Fruit fly (Drosophila melanogaster) whole organism, embryonic: ENCODE data around the gene mrva.
A peak's percentile ranks its signal among the peaks of the same experiment; 100 is the strongest.

Experiments used
- Ada2b ChIP-seq: fragments of 200-800 bp; sonication (Bioruptor generic); IDR thresholded peaks from 2 replicates; pipeline ENCODE4 v1.3.6; 2022; ENCODE audit warnings: missing biosample characterization, missing genetic modification characterization
- B-H1 ChIP-seq: fragments of 200-800 bp; sonication (Bioruptor generic); IDR thresholded peaks from 3 replicates; pipeline ENCODE4 v1.3.6; 2022; ENCODE audit warnings: missing biosample characterization, missing genetic modification characterization
- BEAF-32 ChIP-seq: fragments of 200-800 bp; sonication (Bioruptor generic); optimal IDR thresholded peaks from 3 replicates; lab custom pipeline; 2017; ENCODE audit warnings: missing biosample characterization, missing genetic modification characterization, mild to moderate bottlenecking, moderate library complexity, missing genetic modification reagents
- CG11504 ChIP-seq: fragments of 200-800 bp; sonication (Bioruptor generic); optimal IDR thresholded peaks from 3 replicates; lab custom pipeline; 2019; ENCODE audit warnings: missing biosample characterization, mild to moderate bottlenecking, missing genetic modification characterization, moderate library complexity
- CG11560 ChIP-seq: fragments of 200-800 bp; sonication (Bioruptor generic); IDR thresholded peaks from 3 replicates; pipeline ENCODE4 v1.3.6; 2022; ENCODE audit warnings: missing biosample characterization, missing genetic modification characterization
- CG12236 ChIP-seq: fragments of 200-800 bp; sonication (Bioruptor generic); optimal IDR thresholded peaks from 2 replicates; lab custom pipeline; 2016; ENCODE audit warnings: missing biosample characterization, missing genetic modification characterization
- CG13296 ChIP-seq: fragments of 200-800 bp; sonication (Bioruptor generic); optimal IDR thresholded peaks from 3 replicates; lab custom pipeline; 2018; ENCODE audit warnings: missing biosample characterization, mild to moderate bottlenecking, missing genetic modification characterization
- CG1602 ChIP-seq: fragments of 200-800 bp; sonication (Bioruptor generic); optimal IDR thresholded peaks from 3 replicates; lab custom pipeline; 2016; ENCODE audit warnings: missing biosample characterization, missing genetic modification characterization
- CG17802 ChIP-seq: fragments of 200-800 bp; sonication (Bioruptor generic); optimal IDR thresholded peaks from 2 replicates; lab custom pipeline; 2018; ENCODE audit warnings: missing biosample characterization, mild to moderate bottlenecking, missing genetic modification characterization, moderate library complexity
- CG17829 ChIP-seq: fragments of 200-800 bp; optimal IDR thresholded peaks from 2 replicates; lab custom pipeline; 2019; ENCODE audit warnings: missing biosample characterization, mild to moderate bottlenecking, missing genetic modification characterization, moderate library complexity
- CG1832 ChIP-seq: fragments of 200-800 bp; sonication (Bioruptor generic); optimal IDR thresholded peaks from 2 replicates; lab custom pipeline; 2017; ENCODE audit warnings: missing biosample characterization, mild to moderate bottlenecking, missing genetic modification characterization, inconsistent platforms
- CG18599 ChIP-seq: fragments of 200-800 bp; sonication (Bioruptor generic); optimal IDR thresholded peaks from 3 replicates; lab custom pipeline; 2017; ENCODE audit warnings: missing biosample characterization, missing genetic modification characterization, mild to moderate bottlenecking, moderate library complexity, missing genetic modification reagents
- CG2678 ChIP-seq: fragments of 200-800 bp; sonication (Bioruptor generic); optimal IDR thresholded peaks from 3 replicates; lab custom pipeline; 2019; ENCODE audit warnings: missing biosample characterization, mild to moderate bottlenecking, missing genetic modification characterization, moderate library complexity
- CG30403 ChIP-seq: fragments of 200-800 bp; sonication (Bioruptor generic); optimal IDR thresholded peaks from 3 replicates; lab custom pipeline; 2016; ENCODE audit warnings: missing biosample characterization, missing genetic modification characterization
- CG31224 ChIP-seq: fragments of 200-800 bp; sonication (Bioruptor generic); IDR thresholded peaks from 2 replicates; pipeline ENCODE4 v1.3.6; 2022; ENCODE audit warnings: missing biosample characterization, missing genetic modification characterization
- CG31441 ChIP-seq: fragments of 200-800 bp; sonication (Bioruptor generic); IDR thresholded peaks from 2 replicates; pipeline ENCODE4 v1.3.6; 2022; ENCODE audit warnings: missing biosample characterization, missing genetic modification characterization
- CG3163 ChIP-seq: fragments of 200-800 bp; sonication (Bioruptor generic); optimal IDR thresholded peaks from 3 replicates; lab custom pipeline; 2016; ENCODE audit warnings: missing biosample characterization, missing genetic modification characterization
- CG3726 ChIP-seq: fragments of 200-800 bp; sonication (Bioruptor generic); IDR thresholded peaks from 3 replicates; pipeline ENCODE4, ENCODE4 v1.3.6; 2022; ENCODE audit warnings: missing biosample characterization, missing genetic modification characterization
- CG5245 ChIP-seq: fragments of 200-800 bp; sonication (Bioruptor generic); optimal IDR thresholded peaks from 3 replicates; lab custom pipeline; 2016; ENCODE audit warnings: missing biosample characterization, missing genetic modification characterization
- CG6272 ChIP-seq: fragments of 200-800 bp; sonication (Bioruptor generic); IDR thresholded peaks from 2 replicates; pipeline ENCODE4 v1.3.6; 2022; ENCODE audit warnings: missing biosample characterization, missing genetic modification characterization
- CG6765 ChIP-seq: fragments of 200-800 bp; sonication (Bioruptor generic); optimal IDR thresholded peaks from 3 replicates; lab custom pipeline; 2017; ENCODE audit warnings: missing biosample characterization, mild to moderate bottlenecking, missing genetic modification characterization
- CG7556 ChIP-seq: fragments of 200-800 bp; sonication (Bioruptor generic); optimal IDR thresholded peaks from 2 replicates; lab custom pipeline; 2017; ENCODE audit warnings: missing biosample characterization, mild to moderate bottlenecking, missing genetic modification characterization
- Dad ChIP-seq: fragments of 200-800 bp; sonication (Bioruptor generic); optimal IDR thresholded peaks from 3 replicates; lab custom pipeline; 2016; ENCODE audit warnings: missing biosample characterization, missing genetic modification characterization
- Deaf1 ChIP-seq: fragments of 200-800 bp; optimal IDR thresholded peaks from 3 replicates; lab custom pipeline; 2019; ENCODE audit warnings: missing biosample characterization, mild to moderate bottlenecking, missing genetic modification characterization, moderate library complexity
- Ets65A ChIP-seq: fragments of 200-800 bp; sonication (Bioruptor generic); peaks from one replicate; lab custom pipeline; 2016; ENCODE audit warnings: missing biosample characterization, missing genetic modification characterization
- Ets97D ChIP-seq: fragments of 200-800 bp; sonication (Bioruptor generic); optimal IDR thresholded peaks from 3 replicates; lab custom pipeline; 2016; ENCODE audit warnings: missing biosample characterization, missing genetic modification characterization
- Fer1 ChIP-seq: fragments of 200-800 bp; sonication (Bioruptor generic); optimal IDR thresholded peaks from 2 replicates; lab custom pipeline; 2017; ENCODE audit warnings: missing biosample characterization, mild to moderate bottlenecking, missing genetic modification characterization
- H2.0 ChIP-seq: fragments of 200-800 bp; sonication (Bioruptor generic); IDR thresholded peaks from 2 replicates; pipeline ENCODE4 v1.3.6; 2022; ENCODE audit warnings: missing biosample characterization, missing genetic modification characterization
- HmgZ ChIP-seq: fragments of 200-800 bp; sonication (Bioruptor generic); optimal IDR thresholded peaks from 2 replicates; lab custom pipeline; 2018; ENCODE audit warnings: missing biosample characterization, mild to moderate bottlenecking, missing genetic modification characterization
- Hr51 ChIP-seq, 2 experiments: fragments of 200-800 bp; sonication (Bioruptor generic); optimal IDR thresholded peaks; 2 replicates in 1 of 2; 3 replicates in 1 of 2; lab custom pipeline; 2016 to 2018; ENCODE audit warnings: missing biosample characterization in 2 of 2, missing genetic modification characterization in 2 of 2, mild to moderate bottlenecking in 1 of 2, moderate library complexity in 1 of 2
- MBD-R2 ChIP-seq: fragments of 200-800 bp; sonication (Bioruptor generic); IDR thresholded peaks from 2 replicates; pipeline ENCODE4 v1.3.6; 2022; ENCODE audit warnings: missing biosample characterization, missing genetic modification characterization
- Sox100B ChIP-seq: fragments of 200-800 bp; sonication (Bioruptor generic); optimal IDR thresholded peaks from 3 replicates; lab custom pipeline; 2018; ENCODE audit warnings: missing biosample characterization, mild to moderate bottlenecking, missing genetic modification characterization
- Sox102F ChIP-seq: fragments of 200-800 bp; sonication (Bioruptor generic); optimal IDR thresholded peaks from 2 replicates; lab custom pipeline; 2018; ENCODE audit warnings: missing biosample characterization, mild to moderate bottlenecking, missing genetic modification characterization, moderate library complexity
- Taf1 ChIP-seq: fragments of 200-800 bp; sonication (Bioruptor generic); IDR thresholded peaks from 2 replicates; pipeline ENCODE4 v1.3.6; 2022; ENCODE audit warnings: missing biosample characterization, missing genetic modification characterization
- abd-A ChIP-seq: fragments of 200-800 bp; sonication (Bioruptor generic); optimal IDR thresholded peaks from 3 replicates; lab custom pipeline; 2019; ENCODE audit warnings: missing biosample characterization, mild to moderate bottlenecking, missing genetic modification characterization, moderate library complexity
- ap ChIP-seq: fragments of 200-800 bp; sonication (Bioruptor generic); IDR thresholded peaks from 2 replicates; pipeline ENCODE4 v1.3.6; 2022; ENCODE audit warnings: missing biosample characterization, missing genetic modification characterization
- br ChIP-seq: fragments of >200 bp; optimal IDR thresholded peaks from 2 replicates; lab custom pipeline; 2017
- caup ChIP-seq: fragments of 200-800 bp; sonication (Bioruptor generic); optimal IDR thresholded peaks from 3 replicates; lab custom pipeline; 2017; ENCODE audit warnings: missing biosample characterization, mild to moderate bottlenecking, missing genetic modification characterization, moderate library complexity; ENCODE audit not compliant: severe bottlenecking
- cwo ChIP-seq: fragments of 200-800 bp; sonication (Bioruptor generic); optimal IDR thresholded peaks from 3 replicates; lab custom pipeline; 2017; ENCODE audit warnings: missing biosample characterization, missing genetic modification characterization, mild to moderate bottlenecking, moderate library complexity, missing genetic modification reagents
- gem ChIP-seq: fragments of 200-800 bp; sonication (Bioruptor generic); optimal IDR thresholded peaks from 2 replicates; lab custom pipeline; 2019; ENCODE audit warnings: missing biosample characterization, mild to moderate bottlenecking, missing genetic modification characterization, moderate library complexity
- her ChIP-seq: fragments of 200-800 bp; sonication (Bioruptor generic); optimal IDR thresholded peaks from 2 replicates; lab custom pipeline; 2016; ENCODE audit warnings: missing biosample characterization, missing genetic modification characterization
- nerfin-1 ChIP-seq: fragments of 200-800 bp; sonication (Bioruptor generic); optimal IDR thresholded peaks from 3 replicates; lab custom pipeline; 2019; ENCODE audit warnings: missing biosample characterization, mild to moderate bottlenecking, missing genetic modification characterization, moderate library complexity
- nerfin-2 ChIP-seq: fragments of 200-800 bp; sonication (Bioruptor generic); IDR thresholded peaks from 2 replicates; pipeline ENCODE4 v1.3.6; 2022; ENCODE audit warnings: missing biosample characterization, missing genetic modification characterization; ENCODE audit not compliant: partially characterized antibody
- onecut ChIP-seq: fragments of 200-800 bp; sonication (Bioruptor generic); IDR thresholded peaks from 2 replicates; pipeline ENCODE4 v1.3.6; 2022; ENCODE audit warnings: missing biosample characterization, missing genetic modification characterization
- sob ChIP-seq: fragments of 200-800 bp; sonication (Bioruptor generic); IDR thresholded peaks from 2 replicates; pipeline ENCODE4 v1.3.6; 2022; ENCODE audit warnings: missing biosample characterization, missing genetic modification characterization
- ssp ChIP-seq: fragments of 200-800 bp; sonication (Bioruptor generic); IDR thresholded peaks from 2 replicates; pipeline ENCODE4 v1.3.6; 2022; ENCODE audit warnings: missing biosample characterization, missing genetic modification characterization
- tio ChIP-seq: fragments of 200-800 bp; sonication (Bioruptor generic); optimal IDR thresholded peaks from 2 replicates; lab custom pipeline; 2017; ENCODE audit warnings: missing biosample characterization, missing genetic modification characterization, inconsistent platforms
- tll ChIP-seq, 2 experiments: fragments of 200-800 bp in 1 of 2; fragments of >200 bp in 1 of 2; sonication (Bioruptor generic) in 1 of 2; optimal IDR thresholded peaks; 2 replicates each; lab custom pipeline; 2017 to 2019; ENCODE audit warnings: missing biosample characterization in 2 of 2, missing genetic modification characterization in 2 of 2, mild to moderate bottlenecking in 1 of 2, moderate library complexity in 1 of 2
- trem ChIP-seq: fragments of 200-800 bp; optimal IDR thresholded peaks from 3 replicates; lab custom pipeline; 2019; ENCODE audit warnings: missing biosample characterization, mild to moderate bottlenecking, missing genetic modification characterization, moderate library complexity
- vvl ChIP-seq: fragments of 200-800 bp; sonication (Bioruptor generic); IDR thresholded peaks from 2 replicates; pipeline ENCODE4 v1.3.6; 2022; ENCODE audit warnings: missing biosample characterization, missing genetic modification characterization
- zen2 ChIP-seq: fragments of 200-800 bp; sonication (Bioruptor generic); IDR thresholded peaks from 3 replicates; pipeline ENCODE4 v1.3.6; 2022; ENCODE audit warnings: missing biosample characterization, missing genetic modification characterization; ENCODE audit not compliant: partially characterized antibody

mrva gene

DNA sequence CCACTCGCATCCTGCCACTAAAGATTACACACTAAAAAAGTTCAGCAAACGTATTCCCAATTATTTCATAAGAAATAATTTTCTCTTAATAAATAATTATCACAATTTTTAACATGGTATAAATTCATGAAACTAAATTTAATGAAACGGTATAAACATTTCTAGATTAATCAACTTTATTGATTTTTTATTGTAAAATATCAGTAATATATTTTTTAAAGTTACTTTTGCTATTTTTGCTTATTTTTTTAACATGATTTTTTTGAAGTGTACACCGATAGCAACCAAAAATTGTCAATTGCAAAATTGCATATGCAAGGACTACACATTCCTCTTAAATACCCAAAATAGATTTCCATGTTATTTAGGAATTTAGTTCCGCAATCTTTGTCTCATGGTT lies 14.5 kb downstream of the mrva start:
- TF ChIP-seq MBD-R2 (GFP tag; lab: Robert Waterston, UW) (no peak), vvl (GFP tag; lab: Robert Waterston, UW) (no peak), nerfin-1 (tag; lab: Kevin White, UChicago) (no peak), B-H1 (no peak), trem (tag; lab: Kevin White, UChicago) (no peak), Ada2b (GFP tag; lab: Robert Waterston, UW) (no peak), tll (GFP tag; optimal IDR thresholded peaks at IDR 0.05; lab: Kevin White, UChicago) (no peak), Hr51 (GFP tag; optimal IDR thresholded peaks at IDR 0.05; lab: Kevin White, UChicago) (peak in 1 of 2 experiments; percentile 41), CG30403 (peak; percentile 3), ap (GFP tag; lab: Robert Waterston, UW) (no peak), Sox102F (GFP tag; lab: Kevin White, UChicago) (no peak), Ets65A (GFP tag; lab: Kevin White, UChicago) (no peak), zen2 (GFP tag; lab: Robert Waterston, UW) (no peak), CG3726 (no peak), CG12236 (GFP tag; lab: Kevin White, UChicago) (no peak), onecut (no peak), CG6765 (GFP tag; lab: Kevin White, UChicago) (no peak), her (GFP tag; lab: Kevin White, UChicago) (no peak), CG11504 (tag; lab: Kevin White, UChicago) (peak; percentile 49), H2.0 (GFP tag; lab: Robert Waterston, UW) (no peak), gem (tag; lab: Kevin White, UChicago) (peak; percentile 51), caup (GFP tag; lab: Kevin White, UChicago) (no peak), CG18599 (peak; percentile 43), br (lab: Kevin White, UChicago) (no peak), Fer1 (GFP tag; lab: Kevin White, UChicago) (peak; percentile 4), cwo (GFP tag; lab: Kevin White, UChicago) (peak; percentile 5), abd-A (tag; lab: Kevin White, UChicago) (no peak), CG13296 (GFP tag; lab: Kevin White, UChicago) (no peak), CG3163 (GFP tag; lab: Kevin White, UChicago) (no peak), CG1602 (GFP tag; lab: Kevin White, UChicago) (no peak), CG11560 (no peak), Taf1 (GFP tag; lab: Robert Waterston, UW) (no peak), Sox100B (no peak), BEAF-32 (GFP tag; lab: Kevin White, UChicago) (no peak), CG5245 (GFP tag; lab: Kevin White, UChicago) (no peak), CG17829 (tag; lab: Kevin White, UChicago) (no peak), CG31224 (no peak), HmgZ (tag; lab: Kevin White, UChicago) (no peak), CG6272 (GFP tag; lab: Robert Waterston, UW) (no peak), CG17802 (tag; lab: Kevin White, UChicago) (no peak), CG31441 (0 out of 2 replicates have a peak, but pooled peaks have one; percentile 14), tio (no peak), Dad (GFP tag; lab: Kevin White, UChicago) (no peak), CG1832 (no peak), sob (GFP tag; lab: Robert Waterston, UW) (no peak), Ets97D (GFP tag; lab: Kevin White, UChicago) (no peak), CG2678 (tag; lab: Kevin White, UChicago) (peak; percentile 42), CG7556 (GFP tag; lab: Kevin White, UChicago) (peak; percentile 61), Deaf1 (tag; lab: Kevin White, UChicago) (peak; percentile 15), nerfin-2 (GFP tag; lab: Robert Waterston, UW) (no peak), ssp (GFP tag; lab: Robert Waterston, UW) (no peak)
